Fruit fly (Drosophila melanogaster): Measurements from ENCODE around the gene wrm1.

DNA sequence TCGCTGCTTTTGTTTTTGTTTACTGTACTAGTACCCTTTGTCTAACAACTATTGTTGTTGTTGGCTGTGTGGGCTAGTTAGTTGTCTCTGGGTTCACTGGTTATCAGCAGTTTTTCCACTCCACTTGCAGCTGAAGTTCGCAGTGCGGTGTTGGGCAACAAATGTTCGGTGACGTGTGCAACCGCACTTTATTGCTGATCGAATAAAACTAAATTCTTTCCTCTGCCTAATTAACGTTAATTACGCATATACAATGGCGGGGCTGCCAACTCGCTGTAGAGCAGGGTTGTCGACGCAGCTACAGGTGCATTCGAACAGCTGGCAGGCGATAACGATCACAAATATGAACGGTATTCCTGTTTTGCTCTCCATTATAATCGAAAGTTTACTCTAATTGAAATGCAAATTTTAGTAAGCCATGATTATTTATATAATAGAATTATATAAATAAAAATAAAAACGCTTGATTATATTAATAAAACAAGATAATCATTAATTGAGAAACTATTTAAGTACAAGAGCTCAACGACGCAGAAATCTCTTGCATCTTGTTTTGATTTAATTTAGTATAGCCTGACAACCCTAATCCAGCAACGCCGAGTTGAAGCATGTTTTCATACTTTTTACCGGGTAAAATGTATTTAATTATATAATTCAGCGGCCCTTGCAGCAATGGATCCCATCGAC, 6.3 kb downstream of the wrm1 start, which contains the start of the genes mrva, CG42307 and mus312:
- TF ChIP-seq CTCF (optimal IDR thresholded peaks at IDR 0.05) (no peak), CG8478 (optimal IDR thresholded peaks at IDR 0.05) (no peak)

All from S2 (cell line).